Fruit fly (Drosophila melanogaster) whole organism, embryonic: ENCODE results near the gene Gga.
A peak's percentile ranks its signal among the peaks of the same experiment; 100 is the strongest.

Experiments
- ATbp ChIP-seq: fragments of 200-800 bp; sonication (Bioruptor generic); optimal IDR thresholded peaks from 2 replicates; lab custom pipeline; 2017; ENCODE audit warnings: missing biosample characterization, mild to moderate bottlenecking, missing genetic modification characterization, missing genetic modification reagents
- Atf3 ChIP-seq: fragments of 200-800 bp; sonication (Bioruptor generic); optimal IDR thresholded peaks from 3 replicates; lab custom pipeline; 2016; ENCODE audit warnings: missing biosample characterization, missing genetic modification characterization
- Awh ChIP-seq: fragments of 200-800 bp; sonication (Bioruptor generic); IDR thresholded peaks from 2 replicates; pipeline ENCODE4, ENCODE4 v1.3.6; 2022; ENCODE audit warnings: missing biosample characterization, missing genetic modification characterization
- CG10654 ChIP-seq: fragments of 200-800 bp; sonication (Bioruptor generic); optimal IDR thresholded peaks from 2 replicates; lab custom pipeline; 2016; ENCODE audit warnings: missing biosample characterization, missing genetic modification characterization
- CG10959 ChIP-seq: fragments of 200-800 bp; sonication (Bioruptor generic); IDR thresholded peaks from 2 replicates; pipeline ENCODE4 v1.3.6; 2022; ENCODE audit warnings: missing biosample characterization, missing genetic modification characterization
- CG12769 ChIP-seq: fragments of 200-800 bp; sonication (Bioruptor generic); optimal IDR thresholded peaks from 2 replicates; lab custom pipeline; 2019; ENCODE audit warnings: missing biosample characterization, mild to moderate bottlenecking, missing genetic modification characterization, moderate library complexity
- CG1529 ChIP-seq: fragments of 200-800 bp; sonication (Bioruptor generic); optimal IDR thresholded peaks from 3 replicates; lab custom pipeline; 2018; ENCODE audit warnings: missing biosample characterization, missing genetic modification characterization
- CG17361 ChIP-seq: fragments of 200-800 bp; sonication (Bioruptor generic); IDR thresholded peaks from 3 replicates; pipeline ENCODE4 v1.3.6; 2022; ENCODE audit warnings: missing biosample characterization, missing genetic modification characterization
- CG18764 ChIP-seq: fragments of 200-800 bp; sonication (Bioruptor generic); optimal IDR thresholded peaks from 3 replicates; lab custom pipeline; 2016; ENCODE audit warnings: missing biosample characterization, missing genetic modification characterization
- CG2678 ChIP-seq: fragments of 200-800 bp; sonication (Bioruptor generic); optimal IDR thresholded peaks from 3 replicates; lab custom pipeline; 2019; ENCODE audit warnings: missing biosample characterization, mild to moderate bottlenecking, missing genetic modification characterization, moderate library complexity
- CG31224 ChIP-seq: fragments of 200-800 bp; sonication (Bioruptor generic); IDR thresholded peaks from 2 replicates; pipeline ENCODE4 v1.3.6; 2022; ENCODE audit warnings: missing biosample characterization, missing genetic modification characterization
- CG31388 ChIP-seq: fragments of 200-800 bp; sonication (Bioruptor generic); optimal IDR thresholded peaks from 2 replicates; lab custom pipeline; 2016; ENCODE audit warnings: missing biosample characterization, missing genetic modification characterization
- CG34422 ChIP-seq: fragments of 200-800 bp; sonication (Bioruptor generic); IDR thresholded peaks from 3 replicates; pipeline ENCODE4 v1.3.6; 2022; ENCODE audit warnings: missing biosample characterization, missing genetic modification characterization
- CG4424 ChIP-seq: fragments of 200-800 bp; sonication (Bioruptor generic); optimal IDR thresholded peaks from 3 replicates; lab custom pipeline; 2016; ENCODE audit warnings: missing biosample characterization, missing genetic modification characterization
- CG6254 ChIP-seq: fragments of 200-800 bp; sonication (Bioruptor generic); optimal IDR thresholded peaks from 3 replicates; lab custom pipeline; 2017; ENCODE audit warnings: mild to moderate bottlenecking, missing biosample characterization, missing genetic modification reagents, missing genetic modification characterization
- CG6654 ChIP-seq: fragments of 200-800 bp; sonication (Bioruptor generic); optimal IDR thresholded peaks from 2 replicates; lab custom pipeline; 2017; ENCODE audit warnings: missing biosample characterization, mild to moderate bottlenecking, missing genetic modification characterization
- CG7987 ChIP-seq: fragments of 200-800 bp; sonication (Bioruptor generic); optimal IDR thresholded peaks from 2 replicates; lab custom pipeline; 2018; ENCODE audit warnings: missing biosample characterization, mild to moderate bottlenecking, missing genetic modification characterization, moderate library complexity
- CG8359 ChIP-seq: fragments of 200-800 bp; sonication (Bioruptor generic); optimal IDR thresholded peaks from 2 replicates; lab custom pipeline; 2017; ENCODE audit warnings: missing biosample characterization, mild to moderate bottlenecking, missing genetic modification characterization, borderline replicate concordance
- CoRest ChIP-seq: fragments of 200-800 bp; sonication (Bioruptor generic); optimal IDR thresholded peaks from 3 replicates; lab custom pipeline; 2018; ENCODE audit warnings: missing biosample characterization, mild to moderate bottlenecking, missing genetic modification characterization, moderate library complexity
- CrebB ChIP-seq: fragments of 200-800 bp; sonication (Bioruptor generic); optimal IDR thresholded peaks from 3 replicates; lab custom pipeline; 2018; ENCODE audit warnings: missing biosample characterization, mild to moderate bottlenecking, missing genetic modification characterization
- Dfd ChIP-seq, 2 experiments: fragments of >200 bp; optimal IDR thresholded peaks; 2 replicates each; lab custom pipeline; 2017; ENCODE audit warnings: missing biosample characterization in 2 of 2, missing genetic modification characterization in 2 of 2
- H2.0 ChIP-seq: fragments of 200-800 bp; sonication (Bioruptor generic); IDR thresholded peaks from 2 replicates; pipeline ENCODE4 v1.3.6; 2022; ENCODE audit warnings: missing biosample characterization, missing genetic modification characterization
- HmgD ChIP-seq: fragments of 200-800 bp; sonication (Bioruptor generic); optimal IDR thresholded peaks from 3 replicates; lab custom pipeline; 2016; ENCODE audit warnings: missing biosample characterization, missing genetic modification characterization
- Med ChIP-seq: fragments of 200-800 bp; sonication (Bioruptor generic); peaks from one replicate; lab custom pipeline; 2016; ENCODE audit warnings: missing biosample characterization, missing genetic modification characterization, mild to moderate bottlenecking, inconsistent platforms, moderate library complexity
- Meics ChIP-seq: fragments of 200-800 bp; sonication (Bioruptor generic); optimal IDR thresholded peaks from 2 replicates; lab custom pipeline; 2017; ENCODE audit warnings: missing biosample characterization, mild to moderate bottlenecking, missing genetic modification characterization
- Mrtf ChIP-seq: fragments of 200-800 bp; sonication (Bioruptor generic); IDR thresholded peaks from 3 replicates; pipeline ENCODE4 v1.3.6; 2022; ENCODE audit warnings: missing biosample characterization, missing genetic modification characterization
- Myb ChIP-seq: fragments of 200-800 bp; sonication (Bioruptor generic); optimal IDR thresholded peaks from 2 replicates; lab custom pipeline; 2016; ENCODE audit warnings: missing biosample characterization, missing genetic modification characterization
- Nf-YB ChIP-seq: fragments of 200-800 bp; sonication (Bioruptor generic); optimal IDR thresholded peaks from 3 replicates; lab custom pipeline; 2019; ENCODE audit warnings: missing biosample characterization, mild to moderate bottlenecking, missing genetic modification characterization, moderate library complexity
- Vsx1 ChIP-seq: fragments of 200-800 bp; sonication (Bioruptor generic); optimal IDR thresholded peaks from 2 replicates; lab custom pipeline; 2017; ENCODE audit warnings: missing biosample characterization, mild to moderate bottlenecking, missing genetic modification characterization, missing genetic modification reagents
- YL-1 ChIP-seq: fragments of 200-800 bp; sonication (Bioruptor generic); optimal IDR thresholded peaks from 3 replicates; lab custom pipeline; 2017; ENCODE audit warnings: missing biosample characterization, mild to moderate bottlenecking, missing genetic modification characterization
- ase ChIP-seq: fragments of 200-800 bp; sonication (Bioruptor generic); IDR thresholded peaks from 3 replicates; pipeline ENCODE4 v1.3.6; 2022; ENCODE audit warnings: missing biosample characterization, missing genetic modification characterization
- bcd ChIP-seq: fragments of 200-800 bp; sonication (Bioruptor generic); optimal IDR thresholded peaks from 2 replicates; lab custom pipeline; 2017; ENCODE audit warnings: missing biosample characterization, mild to moderate bottlenecking, missing genetic modification characterization
- cas ChIP-seq: fragments of 200-800 bp; sonication (Bioruptor generic); IDR thresholded peaks from 2 replicates; pipeline ENCODE4 v1.3.6; 2022; ENCODE audit warnings: missing biosample characterization, missing genetic modification characterization
- cg ChIP-seq: fragments of 200-800 bp; sonication (Bioruptor generic); optimal IDR thresholded peaks from 3 replicates; lab custom pipeline; 2019; ENCODE audit warnings: missing biosample characterization, mild to moderate bottlenecking, missing genetic modification characterization, moderate library complexity
- ci ChIP-seq: fragments of 200-800 bp; sonication (Bioruptor generic); IDR thresholded peaks from 3 replicates; pipeline ENCODE4 v1.3.6; 2022; ENCODE audit warnings: missing biosample characterization, missing genetic modification characterization
- crp ChIP-seq, 2 experiments: fragments of 200-800 bp; sonication (Bioruptor generic); optimal IDR thresholded peaks; 2 replicates in 1 of 2; 3 replicates in 1 of 2; lab custom pipeline; 2017; ENCODE audit warnings: missing biosample characterization in 2 of 2, missing genetic modification characterization in 2 of 2, mild to moderate bottlenecking in 1 of 2, moderate library complexity in 1 of 2
- esg ChIP-seq: fragments of 200-800 bp; sonication (Bioruptor generic); conservative IDR thresholded peaks from 2 replicates; pipeline ENCODE4 v1.3.6; 2022; ENCODE audit warnings: missing biosample characterization, missing genetic modification characterization
- gcm ChIP-seq: fragments of 200-800 bp; sonication (Bioruptor generic); optimal IDR thresholded peaks from 2 replicates; lab custom pipeline; 2019; ENCODE audit warnings: missing biosample characterization, mild to moderate bottlenecking, missing genetic modification characterization, moderate library complexity
- gt ChIP-seq: fragments of 200-800 bp; sonication (Bioruptor generic); IDR thresholded peaks from 2 replicates; pipeline ENCODE4 v1.3.6; 2022; ENCODE audit warnings: missing biosample characterization, missing genetic modification characterization
- her ChIP-seq: fragments of 200-800 bp; sonication (Bioruptor generic); optimal IDR thresholded peaks from 2 replicates; lab custom pipeline; 2016; ENCODE audit warnings: missing biosample characterization, missing genetic modification characterization
- jigr1 ChIP-seq: fragments of 200-800 bp; sonication (Bioruptor generic); IDR thresholded peaks from 3 replicates; pipeline ENCODE4 v1.3.6; 2022; ENCODE audit warnings: missing biosample characterization, missing genetic modification characterization
- lbe ChIP-seq: fragments of 200-800 bp; sonication (Bioruptor generic); optimal IDR thresholded peaks from 2 replicates; lab custom pipeline; 2016; ENCODE audit warnings: missing biosample characterization, mild to moderate bottlenecking, missing genetic modification characterization
- oc ChIP-seq: fragments of 200-800 bp; sonication (Bioruptor generic); optimal IDR thresholded peaks from 2 replicates; lab custom pipeline; 2018; ENCODE audit warnings: missing biosample characterization, mild to moderate bottlenecking, missing genetic modification characterization, moderate library complexity
- peb ChIP-seq: fragments of 200-800 bp; sonication (Bioruptor generic); IDR thresholded peaks from 2 replicates; pipeline ENCODE4 v1.3.6; 2022; ENCODE audit warnings: missing biosample characterization, missing genetic modification characterization
- pnt ChIP-seq: fragments of 200-800 bp; sonication (Bioruptor generic); optimal IDR thresholded peaks from 3 replicates; lab custom pipeline; 2016; ENCODE audit warnings: missing biosample characterization, missing genetic modification characterization
- row ChIP-seq: fragments of 200-800 bp; sonication (Bioruptor generic); IDR thresholded peaks from 3 replicates; pipeline ENCODE4 v1.3.6; 2022; ENCODE audit warnings: missing biosample characterization, missing genetic modification characterization
- schlank ChIP-seq: fragments of 200-800 bp; sonication (Bioruptor generic); optimal IDR thresholded peaks from 2 replicates; lab custom pipeline; 2018; ENCODE audit warnings: missing biosample characterization, mild to moderate bottlenecking, missing genetic modification characterization
- tup ChIP-seq: fragments of 200-800 bp; sonication (Bioruptor generic); optimal IDR thresholded peaks from 2 replicates; lab custom pipeline; 2016; ENCODE audit warnings: missing biosample characterization, mild to moderate bottlenecking, missing genetic modification characterization, moderate library complexity
- tx ChIP-seq: fragments of 200-800 bp; sonication (Bioruptor generic); optimal IDR thresholded peaks from 2 replicates; lab custom pipeline; 2016; ENCODE audit warnings: missing biosample characterization, missing genetic modification characterization
- wek ChIP-seq: fragments of 200-800 bp; sonication (Bioruptor generic); optimal IDR thresholded peaks from 3 replicates; lab custom pipeline; 2018; ENCODE audit warnings: missing biosample characterization, mild to moderate bottlenecking, missing genetic modification characterization, moderate library complexity

Gga gene

DNA sequence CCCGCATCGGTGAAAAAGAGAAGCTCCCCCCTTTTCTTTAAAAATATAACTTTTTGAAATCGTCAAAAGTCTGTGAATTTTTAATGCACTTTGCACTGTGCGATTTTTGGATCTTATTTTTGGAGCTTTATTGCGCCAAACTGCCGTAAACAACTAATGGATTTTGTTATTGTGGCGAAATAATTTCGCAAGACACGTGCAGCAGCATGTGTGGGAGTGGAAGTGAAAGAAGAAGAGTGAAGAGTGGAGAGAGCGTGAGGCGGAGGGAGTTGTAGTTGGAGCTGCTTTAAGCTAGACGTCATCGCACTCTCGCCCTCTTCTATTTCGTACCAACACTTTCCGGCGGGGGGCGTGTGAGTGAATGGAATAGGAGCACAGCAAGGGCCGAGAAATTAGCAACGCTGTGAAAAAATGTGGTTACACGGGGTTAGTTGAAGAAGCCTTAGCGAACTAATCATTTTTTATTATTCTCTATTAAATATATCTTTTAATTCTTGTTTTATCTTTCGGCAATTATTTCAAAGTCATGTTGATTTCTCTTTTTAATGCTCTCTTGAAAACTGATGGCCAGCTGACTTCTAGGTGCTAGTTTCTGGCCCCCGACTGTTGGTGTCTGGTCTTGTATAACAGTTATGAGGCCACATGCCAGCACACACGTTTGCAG, 17.3 kb upstream of the Gga start (continued):
- peak; percentile 91 for TF ChIP-seq oc
- no peak for TF ChIP-seq HmgD (GFP tag; lab: Kevin White, UChicago)
- peak; percentile 84 for TF ChIP-seq cas (GFP tag; lab: Robert Waterston, UW)
- TF ChIP-seq CG10959 (GFP tag; lab: Robert Waterston, UW) = peak; percentile 73
- peak; percentile 95 for TF ChIP-seq Med (GFP tag; lab: Kevin White, UChicago)
- peak; percentile 96 for TF ChIP-seq CoRest (tag; lab: Kevin White, UChicago)
- peak; percentile 93 for TF ChIP-seq gcm (GFP tag; lab: Kevin White, UChicago)
- peak; percentile 59 for TF ChIP-seq lbe
- peak; percentile 93 for TF ChIP-seq Awh (GFP tag; lab: Robert Waterston, UW)
- TF ChIP-seq gt (GFP tag; lab: Robert Waterston, UW) = peak; percentile 66
- peak; percentile 47 for TF ChIP-seq tx
- peak; percentile 89 for TF ChIP-seq Mrtf (GFP tag; lab: Robert Waterston, UW)
- TF ChIP-seq pnt = peak; percentile 61
- TF ChIP-seq cg (GFP tag; lab: Kevin White, UChicago) = peak; percentile 47
- peak; percentile 96 for TF ChIP-seq Meics (GFP tag; lab: Kevin White, UChicago)
- peak; percentile 72 for TF ChIP-seq wek
- peak; percentile 75 for TF ChIP-seq tup
- TF ChIP-seq CG17361 (GFP tag; lab: Robert Waterston, UW) = peak; percentile 94
- TF ChIP-seq CG6654 (GFP tag; lab: Kevin White, UChicago) = peak; percentile 83
- TF ChIP-seq schlank = peak; percentile 88
- TF ChIP-seq ci (GFP tag; lab: Robert Waterston, UW) = peak; percentile 95
- TF ChIP-seq CG4424 (GFP tag; lab: Kevin White, UChicago) = peak; percentile 89
- peak; percentile 92 for TF ChIP-seq Vsx1 (GFP tag; lab: Kevin White, UChicago)
- TF ChIP-seq her = peak; percentile 45
- peak; percentile 43 for TF ChIP-seq CG31388 (GFP tag; lab: Kevin White, UChicago)
- peak; percentile 87 for TF ChIP-seq ase (GFP tag; lab: Robert Waterston, UW)
- TF ChIP-seq esg (GFP tag; lab: Robert Waterston, UW) = peak; percentile 91
- TF ChIP-seq H2.0 (GFP tag; lab: Robert Waterston, UW) = peak; percentile 89
- TF ChIP-seq CG34422 (GFP tag; lab: Robert Waterston, UW) = peak; percentile 93
- peak; percentile 80 for TF ChIP-seq Nf-YB (GFP tag; lab: Kevin White, UChicago)
- peak; percentile 92 for TF ChIP-seq CG6254
- TF ChIP-seq ATbp (GFP tag; lab: Kevin White, UChicago) = peak; percentile 96
- TF ChIP-seq CG2678 (tag; lab: Kevin White, UChicago) = peak; percentile 98
- peak; percentile 92 for TF ChIP-seq CrebB (tag; lab: Kevin White, UChicago)
- TF ChIP-seq CG12769 (tag; lab: Kevin White, UChicago) = peak; percentile 91
- TF ChIP-seq CG31224 = peak; percentile 83
- peak; percentile 74 for TF ChIP-seq CG8359 (GFP tag; lab: Kevin White, UChicago)
- peak; percentile 95 for TF ChIP-seq bcd (GFP tag; lab: Kevin White, UChicago)
- peak in 1 of 2 experiments; percentile 63 for TF ChIP-seq crp (GFP tag; optimal IDR thresholded peaks at IDR 0.05; lab: Kevin White, UChicago)
- TF ChIP-seq Myb (GFP tag; lab: Kevin White, UChicago) = peak; percentile 38
- TF ChIP-seq Dfd (GFP tag; optimal IDR thresholded peaks at IDR 0.05; lab: Kevin White, UChicago) = no peak
- TF ChIP-seq jigr1 (GFP tag; lab: Robert Waterston, UW) = peak; percentile 90
- peak; percentile 82 for TF ChIP-seq CG10654 (GFP tag; lab: Kevin White, UChicago)
- peak; percentile 85 for TF ChIP-seq peb (GFP tag; lab: Robert Waterston, UW)
- TF ChIP-seq CG7987 (GFP tag; lab: Kevin White, UChicago) = peak; percentile 77
- TF ChIP-seq YL-1 = peak; percentile 78
- TF ChIP-seq CG18764 (GFP tag; lab: Kevin White, UChicago) = peak; percentile 80
- peak; percentile 90 for TF ChIP-seq CG1529 (GFP tag; lab: Kevin White, UChicago)
- peak; percentile 97 for TF ChIP-seq row (GFP tag; lab: Robert Waterston, UW)
- peak; percentile 35 for TF ChIP-seq Atf3 (GFP tag; lab: Kevin White, UChicago)
